Fruit fly (Drosophila melanogaster) whole organism, embryonic: ENCODE measurements around the gene GXIVsPLA2.

Source experiments
- Atf-2 ChIP-seq: fragments of 200-800 bp; sonication (Bioruptor generic); optimal IDR thresholded peaks from 2 replicates; lab custom pipeline; 2016; ENCODE audit warnings: missing biosample characterization, missing genetic modification characterization
- CG10321 ChIP-seq: fragments of 200-800 bp; sonication (Bioruptor generic); IDR thresholded peaks from 2 replicates; pipeline ENCODE4 v1.3.6; 2022; ENCODE audit warnings: missing biosample characterization, missing genetic modification characterization
- CG10431 ChIP-seq: fragments of 200-800 bp; sonication (Bioruptor generic); optimal IDR thresholded peaks from 3 replicates; lab custom pipeline; 2018; ENCODE audit warnings: missing biosample characterization, mild to moderate bottlenecking, missing genetic modification characterization
- CG11695 ChIP-seq: fragments of 200-800 bp; sonication (Bioruptor generic); IDR thresholded peaks from 3 replicates; pipeline ENCODE4 v1.3.6; 2022; ENCODE audit warnings: missing biosample characterization, missing genetic modification characterization
- CG1233 ChIP-seq: fragments of 200-800 bp; sonication (Bioruptor generic); optimal IDR thresholded peaks from 4 replicates; lab custom pipeline; 2018; ENCODE audit warnings: missing biosample characterization, mild to moderate bottlenecking, missing genetic modification characterization
- CG16779 ChIP-seq: fragments of 200-800 bp; sonication (Bioruptor generic); IDR thresholded peaks from 2 replicates; pipeline ENCODE4 v1.3.6; 2022; ENCODE audit warnings: missing biosample characterization, missing genetic modification characterization
- CG16815 ChIP-seq: fragments of 200-800 bp; sonication (Bioruptor generic); optimal IDR thresholded peaks from 3 replicates; lab custom pipeline; 2017; ENCODE audit warnings: missing biosample characterization, mild to moderate bottlenecking, missing genetic modification characterization
- CG16863 ChIP-seq: fragments of 200-800 bp; sonication (Bioruptor generic); optimal IDR thresholded peaks from 3 replicates; lab custom pipeline; 2016; ENCODE audit warnings: missing biosample characterization, missing genetic modification characterization
- CG17186 ChIP-seq: fragments of 200-800 bp; sonication (Bioruptor generic); optimal IDR thresholded peaks from 3 replicates; lab custom pipeline; 2017; ENCODE audit warnings: missing biosample characterization, missing genetic modification reagents, missing genetic modification characterization
- CG17829 ChIP-seq: fragments of 200-800 bp; optimal IDR thresholded peaks from 2 replicates; lab custom pipeline; 2019; ENCODE audit warnings: missing biosample characterization, mild to moderate bottlenecking, missing genetic modification characterization, moderate library complexity
- CG2889 ChIP-seq: fragments of 200-800 bp; sonication (Bioruptor generic); IDR thresholded peaks from 3 replicates; pipeline ENCODE4 v1.3.6; 2022; ENCODE audit warnings: missing biosample characterization, missing genetic modification characterization
- CG3995 ChIP-seq: fragments of 200-800 bp; sonication (Bioruptor generic); optimal IDR thresholded peaks from 3 replicates; lab custom pipeline; 2016; ENCODE audit warnings: missing biosample characterization, missing genetic modification characterization
- CG6791 ChIP-seq: fragments of 200-800 bp; sonication (Bioruptor generic); IDR thresholded peaks from 3 replicates; pipeline ENCODE4 v1.3.6; 2022; ENCODE audit warnings: missing biosample characterization, missing genetic modification characterization; ENCODE audit not compliant: partially characterized antibody
- CG7556 ChIP-seq: fragments of 200-800 bp; sonication (Bioruptor generic); optimal IDR thresholded peaks from 2 replicates; lab custom pipeline; 2017; ENCODE audit warnings: missing biosample characterization, mild to moderate bottlenecking, missing genetic modification characterization
- CG7786 ChIP-seq: fragments of 200-800 bp; sonication (Bioruptor generic); optimal IDR thresholded peaks from 2 replicates; lab custom pipeline; 2016; ENCODE audit warnings: missing biosample characterization, missing genetic modification characterization
- CG8089 ChIP-seq: fragments of 200-800 bp; sonication (Bioruptor generic); optimal IDR thresholded peaks from 3 replicates; lab custom pipeline; 2016; ENCODE audit warnings: missing biosample characterization, missing genetic modification characterization
- CG8359 ChIP-seq: fragments of 200-800 bp; sonication (Bioruptor generic); optimal IDR thresholded peaks from 2 replicates; lab custom pipeline; 2017; ENCODE audit warnings: missing biosample characterization, mild to moderate bottlenecking, missing genetic modification characterization, borderline replicate concordance
- CG8944 ChIP-seq: fragments of 200-800 bp; sonication (Bioruptor generic); optimal IDR thresholded peaks from 3 replicates; lab custom pipeline; 2016; ENCODE audit warnings: missing biosample characterization, missing genetic modification characterization
- Ets97D ChIP-seq: fragments of 200-800 bp; sonication (Bioruptor generic); optimal IDR thresholded peaks from 3 replicates; lab custom pipeline; 2016; ENCODE audit warnings: missing biosample characterization, missing genetic modification characterization
- HLHmδ ChIP-seq: fragments of 200-800 bp; sonication (Bioruptor generic); optimal IDR thresholded peaks from 2 replicates; lab custom pipeline; 2018; ENCODE audit warnings: missing biosample characterization, mild to moderate bottlenecking, missing genetic modification characterization, moderate library complexity
- Hr3 ChIP-seq: fragments of 200-800 bp; sonication (Bioruptor generic); optimal IDR thresholded peaks from 3 replicates; lab custom pipeline; 2016; ENCODE audit warnings: missing biosample characterization, missing genetic modification characterization
- Mad ChIP-seq: fragments of 200-800 bp; sonication (Bioruptor generic); optimal IDR thresholded peaks from 2 replicates; lab custom pipeline; 2016; ENCODE audit warnings: missing biosample characterization, missing genetic modification characterization
- Nf-YA ChIP-seq: fragments of 200-800 bp; sonication (Bioruptor generic); IDR thresholded peaks from 2 replicates; pipeline ENCODE4 v1.3.6; 2022; ENCODE audit warnings: missing biosample characterization, missing genetic modification characterization
- NfI ChIP-seq: fragments of 200-800 bp; sonication (Bioruptor generic); optimal IDR thresholded peaks from 3 replicates; lab custom pipeline; 2018; ENCODE audit warnings: missing biosample characterization, mild to moderate bottlenecking, missing genetic modification characterization, moderate library complexity
- Opbp ChIP-seq: fragments of 200-800 bp; sonication (Bioruptor generic); IDR thresholded peaks from 3 replicates; pipeline ENCODE4 v1.3.6; 2022; ENCODE audit warnings: missing biosample characterization, missing genetic modification characterization; ENCODE audit not compliant: partially characterized antibody
- PHDP ChIP-seq: fragments of 200-800 bp; sonication (Bioruptor generic); optimal IDR thresholded peaks from 3 replicates; lab custom pipeline; 2018; ENCODE audit warnings: missing biosample characterization, mild to moderate bottlenecking, missing genetic modification characterization, moderate library complexity
- ab ChIP-seq: fragments of 200-800 bp; sonication (Bioruptor generic); optimal IDR thresholded peaks from 2 replicates; lab custom pipeline; 2016; ENCODE audit warnings: missing biosample characterization, missing genetic modification characterization
- ato ChIP-seq: fragments of 200-800 bp; sonication (Bioruptor generic); IDR thresholded peaks from 2 replicates; pipeline ENCODE4 v1.3.6; 2022; ENCODE audit warnings: missing biosample characterization, missing genetic modification characterization; ENCODE audit not compliant: partially characterized antibody
- az2 ChIP-seq: fragments of 200-800 bp; sonication (Bioruptor generic); optimal IDR thresholded peaks from 3 replicates; lab custom pipeline; 2016; ENCODE audit warnings: missing biosample characterization, missing genetic modification characterization
- btn ChIP-seq: fragments of 200-800 bp; sonication (Bioruptor generic); optimal IDR thresholded peaks from 2 replicates; lab custom pipeline; 2016; ENCODE audit warnings: missing biosample characterization, missing genetic modification characterization
- cg ChIP-seq: fragments of 200-800 bp; sonication (Bioruptor generic); optimal IDR thresholded peaks from 3 replicates; lab custom pipeline; 2019; ENCODE audit warnings: missing biosample characterization, mild to moderate bottlenecking, missing genetic modification characterization, moderate library complexity
- crp ChIP-seq, 2 experiments: fragments of 200-800 bp; sonication (Bioruptor generic); optimal IDR thresholded peaks; 2 replicates in 1 of 2; 3 replicates in 1 of 2; lab custom pipeline; 2017; ENCODE audit warnings: missing biosample characterization in 2 of 2, missing genetic modification characterization in 2 of 2, mild to moderate bottlenecking in 1 of 2, moderate library complexity in 1 of 2
- dpn ChIP-seq, 2 experiments: fragments of 200-800 bp; sonication (Bioruptor generic); optimal IDR thresholded peaks; 3 replicates each; lab custom pipeline; 2016; ENCODE audit warnings: missing biosample characterization in 2 of 2, missing genetic modification characterization in 2 of 2
- exex ChIP-seq: fragments of 200-800 bp; sonication (Bioruptor generic); optimal IDR thresholded peaks from 4 replicates; lab custom pipeline; 2018; ENCODE audit warnings: missing biosample characterization, mild to moderate bottlenecking, missing genetic modification characterization, moderate library complexity
- fd96Cb ChIP-seq: fragments of 200-800 bp; sonication (Bioruptor generic); optimal IDR thresholded peaks from 2 replicates; lab custom pipeline; 2018; ENCODE audit warnings: missing biosample characterization, mild to moderate bottlenecking, missing genetic modification characterization, moderate library complexity
- gce ChIP-seq: fragments of 200-800 bp; sonication (Bioruptor generic); IDR thresholded peaks from 3 replicates; pipeline ENCODE4 v1.3.6; 2022; ENCODE audit warnings: missing biosample characterization, missing genetic modification characterization
- gcm ChIP-seq: fragments of 200-800 bp; sonication (Bioruptor generic); optimal IDR thresholded peaks from 2 replicates; lab custom pipeline; 2019; ENCODE audit warnings: missing biosample characterization, mild to moderate bottlenecking, missing genetic modification characterization, moderate library complexity
- gfzf ChIP-seq: fragments of 200-800 bp; sonication (Bioruptor generic); optimal IDR thresholded peaks from 2 replicates; lab custom pipeline; 2016; ENCODE audit warnings: missing biosample characterization, mild to moderate bottlenecking, missing genetic modification characterization, moderate library complexity
- ham ChIP-seq: fragments of 200-800 bp; sonication (Bioruptor generic); IDR thresholded peaks from 2 replicates; pipeline ENCODE4 v1.3.6; 2022; ENCODE audit warnings: missing biosample characterization, missing genetic modification characterization
- knrl ChIP-seq: fragments of 200-800 bp; sonication (Bioruptor generic); IDR thresholded peaks from 3 replicates; pipeline ENCODE4 v1.3.6; 2022; ENCODE audit warnings: missing biosample characterization, missing genetic modification characterization; ENCODE audit not compliant: partially characterized antibody
- nerfin-1 ChIP-seq: fragments of 200-800 bp; sonication (Bioruptor generic); optimal IDR thresholded peaks from 3 replicates; lab custom pipeline; 2019; ENCODE audit warnings: missing biosample characterization, mild to moderate bottlenecking, missing genetic modification characterization, moderate library complexity
- nom ChIP-seq: fragments of 200-800 bp; sonication (Bioruptor generic); optimal IDR thresholded peaks from 2 replicates; lab custom pipeline; 2017; ENCODE audit warnings: missing biosample characterization, missing genetic modification characterization, mild to moderate bottlenecking, moderate library complexity, missing genetic modification reagents
- peb ChIP-seq: fragments of 200-800 bp; sonication (Bioruptor generic); IDR thresholded peaks from 2 replicates; pipeline ENCODE4 v1.3.6; 2022; ENCODE audit warnings: missing biosample characterization, missing genetic modification characterization
- row ChIP-seq: fragments of 200-800 bp; sonication (Bioruptor generic); IDR thresholded peaks from 3 replicates; pipeline ENCODE4 v1.3.6; 2022; ENCODE audit warnings: missing biosample characterization, missing genetic modification characterization
- sima ChIP-seq: fragments of 200-800 bp; sonication (Bioruptor generic); optimal IDR thresholded peaks from 2 replicates; lab custom pipeline; 2016; ENCODE audit warnings: missing biosample characterization, missing genetic modification characterization
- so ChIP-seq: fragments of 200-800 bp; sonication (Bioruptor generic); IDR thresholded peaks from 3 replicates; pipeline ENCODE4 v1.3.6; 2022; ENCODE audit warnings: missing biosample characterization, missing genetic modification characterization
- tna ChIP-seq: fragments of 200-800 bp; sonication (Bioruptor generic); IDR thresholded peaks from 2 replicates; pipeline ENCODE4 v1.3.6; 2022; ENCODE audit warnings: missing biosample characterization, missing genetic modification characterization; ENCODE audit not compliant: partially characterized antibody
- tx ChIP-seq: fragments of 200-800 bp; sonication (Bioruptor generic); optimal IDR thresholded peaks from 2 replicates; lab custom pipeline; 2016; ENCODE audit warnings: missing biosample characterization, missing genetic modification characterization
- unpg ChIP-seq: fragments of 200-800 bp; sonication (Bioruptor generic); optimal IDR thresholded peaks from 3 replicates; lab custom pipeline; 2018; ENCODE audit warnings: missing biosample characterization, mild to moderate bottlenecking, missing genetic modification characterization, moderate library complexity
- zen2 ChIP-seq: fragments of 200-800 bp; sonication (Bioruptor generic); IDR thresholded peaks from 3 replicates; pipeline ENCODE4 v1.3.6; 2022; ENCODE audit warnings: missing biosample characterization, missing genetic modification characterization; ENCODE audit not compliant: partially characterized antibody

Gene GXIVsPLA2

dm6 chr3L:15940823-15941222 lies 14.1 kb upstream of the GXIVsPLA2 start (continued):
- TF ChIP-seq CG1233 (GFP tag; lab: Kevin White, UChicago) (no peak), row (GFP tag; lab: Robert Waterston, UW) (peak; percentile 68), CG16815 (GFP tag; lab: Kevin White, UChicago) (no peak), Opbp (no peak), Mad (GFP tag; lab: Kevin White, UChicago) (no peak), Atf-2 (GFP tag; lab: Kevin White, UChicago) (no peak), CG16779 (GFP tag; lab: Robert Waterston, UW) (no peak), so (GFP tag; lab: Robert Waterston, UW) (peak; percentile 50; the same call in 1 of the 3 replicates), tna (GFP tag; lab: Robert Waterston, UW) (no peak), crp (GFP tag; optimal IDR thresholded peaks at IDR 0.05; lab: Kevin White, UChicago) (no peak), unpg (GFP tag; lab: Kevin White, UChicago) (peak; percentile 61), CG17186 (GFP tag; lab: Kevin White, UChicago) (no peak), Nf-YA (no peak), CG8359 (peak; percentile 16), exex (tag; lab: Kevin White, UChicago) (no peak), ham (GFP tag; lab: Robert Waterston, UW) (no peak), CG8089 (no peak), zen2 (no peak), CG8944 (GFP tag; lab: Kevin White, UChicago) (peak; percentile 39), CG2889 (GFP tag; lab: Robert Waterston, UW) (0 out of 3 replicates have a peak, but pooled peaks have one; percentile 41), knrl (GFP tag; lab: Robert Waterston, UW) (no peak), nerfin-1 (tag; lab: Kevin White, UChicago) (no peak), Ets97D (GFP tag; lab: Kevin White, UChicago) (peak; percentile 12), CG16863 (GFP tag; lab: Kevin White, UChicago) (peak; percentile 35), az2 (GFP tag; lab: Kevin White, UChicago) (peak; percentile 69), cg (GFP tag; lab: Kevin White, UChicago) (no peak), nom (GFP tag; lab: Kevin White, UChicago) (no peak), Hr3 (GFP tag; lab: Kevin White, UChicago) (peak; percentile 63), sima (GFP tag; lab: Kevin White, UChicago) (no peak), CG6791 (no peak), PHDP (peak; percentile 67), dpn (GFP tag; optimal IDR thresholded peaks at IDR 0.05; lab: Kevin White, UChicago) (peak; percentile 41 to 61), CG10431 (GFP tag; lab: Kevin White, UChicago) (no peak), gfzf (GFP tag; lab: Kevin White, UChicago) (no peak), ab (GFP tag; lab: Kevin White, UChicago) (no peak), gcm (peak; percentile 49), CG11695 (GFP tag; lab: Robert Waterston, UW) (0 out of 3 replicates have a peak, but pooled peaks have one; percentile 39), peb (GFP tag; lab: Robert Waterston, UW) (peak; percentile 39; the same call in 1 of the 2 replicates), CG7786 (GFP tag; lab: Kevin White, UChicago) (no peak), NfI (GFP tag; lab: Kevin White, UChicago) (peak; percentile 45), ato (GFP tag; lab: Robert Waterston, UW) (no peak), HLHmδ (no peak), CG7556 (GFP tag; lab: Kevin White, UChicago) (peak; percentile 16), tx (GFP tag; lab: Kevin White, UChicago) (no peak), CG10321 (GFP tag; lab: Robert Waterston, UW) (no peak), gce (GFP tag; lab: Robert Waterston, UW) (peak; percentile 55; the same call in 1 of the 3 replicates), fd96Cb (tag; lab: Kevin White, UChicago) (peak; percentile 73), btn (GFP tag; lab: Kevin White, UChicago) (peak; percentile 42), CG17829 (tag; lab: Kevin White, UChicago) (peak; percentile 57), CG3995 (GFP tag; lab: Kevin White, UChicago) (no peak)
